Fruit fly (Drosophila melanogaster): ENCODE results near the gene CG7542.

The CG7542 gene

dm6 chr3L:17566335-17567242, 17.0 kb downstream of the CG7542 start (continued):
- TF ChIP-seq Nf-YB (GFP tag; optimal IDR thresholded peaks at IDR 0.05) = peak; percentile 50
- TF ChIP-seq cg (GFP tag; optimal IDR thresholded peaks at IDR 0.05) = peak; percentile 86
- peak; percentile 90 for TF ChIP-seq CG18262 (tag; optimal IDR thresholded peaks at IDR 0.05)
- TF ChIP-seq ci (GFP tag; IDR thresholded peaks at IDR 0.05) = peak; percentile 87
- TF ChIP-seq lola (GFP tag; optimal IDR thresholded peaks at IDR 0.05) = peak in 1 of 3 experiments; percentile 38
- TF ChIP-seq Hr51 (GFP tag; optimal IDR thresholded peaks at IDR 0.05) = peak in 1 of 2 experiments; percentile 92
- 0 out of 2 replicates have a peak, but pooled peaks have one; percentile 9 for TF ChIP-seq CG1024 (GFP tag; IDR thresholded peaks at IDR 0.05)
- TF ChIP-seq stwl (tag; optimal IDR thresholded peaks at IDR 0.05) = no peak
- peak; percentile 77 for TF ChIP-seq CG12659 (GFP tag; optimal IDR thresholded peaks at IDR 0.05)
- no peak for TF ChIP-seq Fer2 (tag; optimal IDR thresholded peaks at IDR 0.05)
- no peak for TF ChIP-seq CG18011 (GFP tag; optimal IDR thresholded peaks at IDR 0.05)
- TF ChIP-seq gce (GFP tag; IDR thresholded peaks at IDR 0.05) = peak; percentile 73; the same call in 2 of the 3 replicates
- TF ChIP-seq Nf-YA (GFP tag; IDR thresholded peaks at IDR 0.05) = peak; percentile 70
- TF ChIP-seq CG4328 (GFP tag; optimal IDR thresholded peaks at IDR 0.05) = peak; percentile 51
- no peak for TF ChIP-seq HLHmδ (GFP tag; optimal IDR thresholded peaks at IDR 0.05)
- peak; percentile 76 for TF ChIP-seq CG6689 (GFP tag; IDR thresholded peaks at IDR 0.05)
- TF ChIP-seq Atf6 (GFP tag; IDR thresholded peaks at IDR 0.05) = peak; percentile 33; the same call in 1 of the 2 replicates
- TF ChIP-seq CG12391 (tag; optimal IDR thresholded peaks at IDR 0.05) = peak; percentile 74
- TF ChIP-seq CG12942 (GFP tag; optimal IDR thresholded peaks at IDR 0.05) = peak; percentile 52
- peak; percentile 80 for TF ChIP-seq CG11093 (GFP tag; IDR thresholded peaks at IDR 0.05)
- TF ChIP-seq fd3F (GFP tag; optimal IDR thresholded peaks at IDR 0.05) = peak; percentile 30
- TF ChIP-seq B-H1 (GFP tag; IDR thresholded peaks at IDR 0.05) = peak; percentile 51
- TF ChIP-seq BtbVII (GFP tag; optimal IDR thresholded peaks at IDR 0.05) = peak; percentile 59
- peak in 1 of 2 experiments; percentile 71 for TF ChIP-seq Hr78 (GFP tag; optimal IDR thresholded peaks at IDR 0.05)
- peak; percentile 90 for TF ChIP-seq fd96Cb (tag; optimal IDR thresholded peaks at IDR 0.05)
- TF ChIP-seq Eip74EF (GFP tag; optimal IDR thresholded peaks at IDR 0.05) = peak; percentile 69 to 97
- peak; percentile 53; the same call in 1 of the 3 replicates for TF ChIP-seq Mrtf (GFP tag; IDR thresholded peaks at IDR 0.05)
- peak; percentile 54 for TF ChIP-seq gt (GFP tag; IDR thresholded peaks at IDR 0.05)
- peak; percentile 28 to 68 for TF ChIP-seq dpn (GFP tag; optimal IDR thresholded peaks at IDR 0.05)
- no peak; the same call in 2 of the 3 replicates for TF ChIP-seq zen2 (GFP tag; IDR thresholded peaks at IDR 0.05; ENCODE audit: partially characterized antibody)
- TF ChIP-seq CG17328 (GFP tag; IDR thresholded peaks at IDR 0.05) = peak; percentile 56; the same call in 1 of the 2 replicates
- TF ChIP-seq sens-2 (GFP tag; IDR thresholded peaks at IDR 0.05) = no peak; the same call in 1 of the 2 replicates
- no peak for TF ChIP-seq CG32532 (GFP tag; IDR thresholded peaks at IDR 0.05)
- no peak for TF ChIP-seq CG4854 (GFP tag; optimal IDR thresholded peaks at IDR 0.05)
- peak; percentile 73 for TF ChIP-seq Rx (GFP tag; IDR thresholded peaks at IDR 0.05)
- no peak for TF ChIP-seq pum (GFP tag; optimal IDR thresholded peaks at IDR 0.05)
- TF ChIP-seq CG1529 (GFP tag; optimal IDR thresholded peaks at IDR 0.05) = peak; percentile 85
- no peak for TF ChIP-seq eyg (GFP tag; optimal IDR thresholded peaks at IDR 0.05)
- TF ChIP-seq esg (GFP tag; conservative IDR thresholded peaks at IDR 0.05) = peak; percentile 78
- TF ChIP-seq CG10431 (GFP tag; optimal IDR thresholded peaks at IDR 0.05) = peak; percentile 44
- TF ChIP-seq br (optimal IDR thresholded peaks at IDR 0.05) = no peak
- peak; percentile 62 for TF ChIP-seq CG10654 (GFP tag; optimal IDR thresholded peaks at IDR 0.05)
- no peak for TF ChIP-seq Dip3 (GFP tag; optimal IDR thresholded peaks at IDR 0.05)
- TF ChIP-seq kay (GFP tag; optimal IDR thresholded peaks at IDR 0.05) = peak; percentile 41
- peak; percentile 81 for TF ChIP-seq Ptx1 (GFP tag; IDR thresholded peaks at IDR 0.05)
- TF ChIP-seq CG7556 (GFP tag; optimal IDR thresholded peaks at IDR 0.05) = peak; percentile 83
- TF ChIP-seq CG6854 (GFP tag; optimal IDR thresholded peaks at IDR 0.05) = peak; percentile 17
- TF ChIP-seq CG15073 (GFP tag; optimal IDR thresholded peaks at IDR 0.05) = no peak

Measured in whole organism, embryonic.